Worm (Caenorhabditis elegans) whole organism, L1 larva: ENCODE results near the gene D1005.6.

ENCODE experiments used
- C04F5.9 ChIP-seq: sonication (generic microtip); optimal IDR thresholded peaks from 2 replicates; lab custom pipeline; 2016; ENCODE audit warnings: missing genetic modification characterization, missing compliant biosample characterization
- C16A3.4 ChIP-seq: fragments of 150-350 bp; optimal IDR thresholded peaks from 2 replicates; lab custom pipeline; 2014; ENCODE audit warnings: missing biosample characterization, missing genetic modification characterization
- C34B4.2 ChIP-seq: sonication (generic microtip); optimal IDR thresholded peaks from 2 replicates; lab custom pipeline; 2017; ENCODE audit warnings: mild to moderate bottlenecking, missing genetic modification characterization, missing compliant biosample characterization
- F16B12.6 ChIP-seq: fragments of 150-350 bp; optimal IDR thresholded peaks from 2 replicates; lab custom pipeline; 2014; ENCODE audit warnings: missing biosample characterization, missing genetic modification characterization
- ama-1 ChIP-seq: fragments of 150-350 bp; optimal IDR thresholded peaks from 2 replicates; lab custom pipeline; 2014
- blmp-1 ChIP-seq: fragments of 150-350 bp; optimal IDR thresholded peaks from 2 replicates; lab custom pipeline; 2014; ENCODE audit warnings: missing biosample characterization, missing genetic modification characterization
- ceh-8 ChIP-seq: fragments of 200-800 bp; sonication (Bioruptor generic); optimal IDR thresholded peaks from 2 replicates; lab custom pipeline; 2018; ENCODE audit warnings: mild to moderate bottlenecking, missing genetic modification characterization, moderate library complexity, missing compliant biosample characterization
- ceh-82 ChIP-seq, 3 experiments: fragments of 150-350 bp in 1 of 3; sonication (generic microtip) in 2 of 3; optimal IDR thresholded peaks; 2 replicates each; lab custom pipeline; 2014 to 2017; ENCODE audit warnings: missing biosample characterization in 3 of 3, missing genetic modification characterization in 3 of 3
- ceh-88 ChIP-seq: fragments of 200-800 bp; sonication (Bioruptor generic); IDR thresholded peaks from 2 replicates; pipeline ENCODE4 v1.3.6; 2022; ENCODE audit warnings: missing genetic modification characterization, missing compliant biosample characterization
- ceh-90 ChIP-seq: sonication (generic microtip); optimal IDR thresholded peaks from 2 replicates; lab custom pipeline; 2016; ENCODE audit warnings: missing genetic modification characterization, missing compliant biosample characterization
- ces-1 ChIP-seq: fragments of 150-350 bp; optimal IDR thresholded peaks from 2 replicates; lab custom pipeline; 2014; ENCODE audit warnings: missing biosample characterization, missing genetic modification reagents, missing genetic modification characterization
- dsc-1 ChIP-seq: sonication (generic microtip); optimal IDR thresholded peaks from 2 replicates; lab custom pipeline; 2016; ENCODE audit warnings: mild to moderate bottlenecking, missing genetic modification characterization, missing compliant biosample characterization
- efl-1 ChIP-seq, 4 experiments: fragments of 150-350 bp; optimal IDR thresholded peaks in 3 of 4; peaks in 1 of 4; 1 replicate in 1 of 4; 2 replicates in 3 of 4; lab custom pipeline; 2014; ENCODE audit warnings: missing biosample characterization in 2 of 4, missing genetic modification characterization in 2 of 4, missing genetic modification reagents in 2 of 4
- egl-13 ChIP-seq: sonication (generic microtip); optimal IDR thresholded peaks from 2 replicates; lab custom pipeline; 2016; ENCODE audit warnings: missing genotype, missing genetic modification reagents, missing genetic modification characterization, missing compliant biosample characterization
- egl-27 ChIP-seq, 2 experiments: fragments of 150-350 bp in 1 of 2; sonication (generic microtip); optimal IDR thresholded peaks; 3 replicates each; lab custom pipeline; 2017 to 2018; ENCODE audit warnings: missing biosample characterization in 2 of 2, missing genetic modification characterization in 2 of 2, missing genetic modification reagents in 2 of 2
- fkh-10 ChIP-seq: sonication (generic microtip); optimal IDR thresholded peaks from 2 replicates; lab custom pipeline; 2017; ENCODE audit warnings: missing biosample characterization, missing genetic modification reagents, missing genetic modification characterization
- fkh-4 ChIP-seq: sonication (generic microtip); optimal IDR thresholded peaks from 2 replicates; lab custom pipeline; 2016; ENCODE audit warnings: missing compliant biosample characterization, missing genetic modification characterization, borderline replicate concordance
- fkh-8 ChIP-seq: sonication (generic microtip); optimal IDR thresholded peaks from 2 replicates; lab custom pipeline; 2016; ENCODE audit warnings: mild to moderate bottlenecking, missing genetic modification characterization, missing compliant biosample characterization
- hlh-17 ChIP-seq: fragments of 200-800 bp; sonication (Bioruptor generic); optimal IDR thresholded peaks from 2 replicates; lab custom pipeline; 2018; ENCODE audit warnings: missing genetic modification characterization, mild to moderate bottlenecking, missing compliant biosample characterization, moderate library complexity, borderline replicate concordance
- irx-1 ChIP-seq: sonication (generic microtip); optimal IDR thresholded peaks from 2 replicates; lab custom pipeline; 2016; ENCODE audit warnings: missing genetic modification characterization, missing compliant biosample characterization
- isw-1 ChIP-seq: fragments of 200-800 bp; sonication (Bioruptor generic); IDR thresholded peaks from 2 replicates; pipeline ENCODE4 v1.3.6; 2022; ENCODE audit warnings: missing genetic modification characterization, missing compliant biosample characterization
- jun-1 ChIP-seq: fragments of 150-350 bp; optimal IDR thresholded peaks from 2 replicates; lab custom pipeline; 2014; ENCODE audit warnings: missing biosample characterization, missing genetic modification reagents, missing genetic modification characterization
- lin-15B ChIP-seq: fragments of 150-350 bp; sonication (generic microtip); optimal IDR thresholded peaks from 3 replicates; lab custom pipeline; 2014; ENCODE audit warnings: missing biosample characterization, missing genetic modification characterization
- lin-35 ChIP-seq, 2 experiments: fragments of 150-350 bp; optimal IDR thresholded peaks; 2 replicates each; lab custom pipeline; 2014; ENCODE audit warnings: missing biosample characterization in 2 of 2, missing genetic modification characterization in 2 of 2, missing genetic modification reagents in 2 of 2
- lin-39 ChIP-seq: fragments of 150-350 bp; optimal IDR thresholded peaks from 2 replicates; lab custom pipeline; 2014; ENCODE audit warnings: missing biosample characterization, missing genetic modification reagents, missing genetic modification characterization
- lir-3 ChIP-seq: sonication (generic microtip); optimal IDR thresholded peaks from 2 replicates; lab custom pipeline; 2016; ENCODE audit warnings: mild to moderate bottlenecking, missing genetic modification characterization, moderate library complexity, missing compliant biosample characterization; ENCODE audit not compliant: poor library complexity
- lsy-2 ChIP-seq, 2 experiments: fragments of 150-350 bp; optimal IDR thresholded peaks; 2 replicates each; lab custom pipeline; 2014; ENCODE audit warnings: missing biosample characterization in 2 of 2, missing genetic modification characterization in 2 of 2
- mab-9 ChIP-seq: fragments of 200-800 bp; sonication (Bioruptor generic); IDR thresholded peaks from 2 replicates; pipeline ENCODE4 v1.3.6; 2022; ENCODE audit warnings: missing genetic modification reagents, missing genetic modification characterization, missing compliant biosample characterization
- mef-2 ChIP-seq: fragments of 150-350 bp; optimal IDR thresholded peaks from 2 replicates; lab custom pipeline; 2014; ENCODE audit warnings: missing biosample characterization, missing genetic modification characterization
- nhr-11 ChIP-seq: fragments of 150-350 bp; optimal IDR thresholded peaks from 2 replicates; lab custom pipeline; 2014; ENCODE audit warnings: missing biosample characterization, missing genetic modification characterization
- nhr-19 ChIP-seq: fragments of 200-800 bp; sonication (Bioruptor generic); conservative IDR thresholded peaks from 2 replicates; pipeline ENCODE4 v1.3.6; 2022; ENCODE audit warnings: missing genetic modification characterization, missing compliant biosample characterization
- nhr-20 ChIP-seq: sonication (generic microtip); optimal IDR thresholded peaks from 2 replicates; lab custom pipeline; 2016; ENCODE audit warnings: mild to moderate bottlenecking, missing genetic modification characterization, missing compliant biosample characterization
- nhr-237 ChIP-seq: fragments of 150-350 bp; optimal IDR thresholded peaks from 2 replicates; lab custom pipeline; 2014; ENCODE audit warnings: missing biosample characterization, missing genetic modification characterization
- nhr-47 ChIP-seq: sonication (generic microtip); optimal IDR thresholded peaks from 2 replicates; lab custom pipeline; 2016; ENCODE audit warnings: mild to moderate bottlenecking, missing genetic modification characterization, moderate library complexity, missing compliant biosample characterization
- nhr-76 ChIP-seq: sonication (generic microtip); optimal IDR thresholded peaks from 2 replicates; lab custom pipeline; 2017; ENCODE audit warnings: missing biosample characterization, missing genetic modification characterization
- nhr-77 ChIP-seq: fragments of 150-350 bp; optimal IDR thresholded peaks from 2 replicates; lab custom pipeline; 2014; ENCODE audit warnings: missing biosample characterization, missing genetic modification characterization
- nhr-84 ChIP-seq: sonication (generic microtip); optimal IDR thresholded peaks from 2 replicates; lab custom pipeline; 2017; ENCODE audit warnings: missing biosample characterization, missing genetic modification characterization
- nhr-85 ChIP-seq: sonication (generic microtip); peaks from one replicate; lab custom pipeline; 2016; ENCODE audit warnings: missing genetic modification characterization, inconsistent platforms, missing compliant biosample characterization
- nhr-90 ChIP-seq: sonication (generic microtip); optimal IDR thresholded peaks from 2 replicates; lab custom pipeline; 2016; ENCODE audit warnings: mild to moderate bottlenecking, missing genetic modification characterization, missing compliant biosample characterization; ENCODE audit not compliant: poor library complexity
- pag-3 ChIP-seq: sonication (generic microtip); optimal IDR thresholded peaks from 2 replicates; lab custom pipeline; 2017; ENCODE audit warnings: missing genetic modification characterization, mild to moderate bottlenecking, missing compliant biosample characterization, antibody characterized with exemption, borderline replicate concordance; ENCODE audit not compliant: insufficient read depth
- rnt-1 ChIP-seq: sonication (generic microtip); optimal IDR thresholded peaks from 2 replicates; lab custom pipeline; 2016; ENCODE audit warnings: mild to moderate bottlenecking, missing genetic modification characterization, moderate library complexity, missing compliant biosample characterization
- sox-4 ChIP-seq: sonication (generic microtip); optimal IDR thresholded peaks from 2 replicates; lab custom pipeline; 2016; ENCODE audit warnings: missing genetic modification characterization, missing compliant biosample characterization
- swsn-7 ChIP-seq: sonication (generic microtip); optimal IDR thresholded peaks from 2 replicates; lab custom pipeline; 2016; ENCODE audit warnings: missing genetic modification characterization, missing compliant biosample characterization
- tbx-2 ChIP-seq: sonication (generic microtip); optimal IDR thresholded peaks from 2 replicates; lab custom pipeline; 2016; ENCODE audit warnings: missing genetic modification characterization, missing compliant biosample characterization
- tlp-1 ChIP-seq: fragments of 150-350 bp; optimal IDR thresholded peaks from 2 replicates; lab custom pipeline; 2014; ENCODE audit warnings: missing biosample characterization, missing genetic modification characterization
- unc-130 ChIP-seq: fragments of 150-350 bp; optimal IDR thresholded peaks from 2 replicates; lab custom pipeline; 2017; ENCODE audit warnings: missing biosample characterization, missing genetic modification characterization, inconsistent platforms
- unc-30 ChIP-seq: sonication (generic microtip); optimal IDR thresholded peaks from 2 replicates; lab custom pipeline; 2017; ENCODE audit warnings: missing biosample characterization, missing genetic modification characterization
- unc-62 ChIP-seq: fragments of 150-350 bp; optimal IDR thresholded peaks from 2 replicates; lab custom pipeline; 2014; ENCODE audit warnings: missing biosample characterization, missing genetic modification reagents, missing genetic modification characterization
- unc-98 ChIP-seq: fragments of 200-800 bp; sonication (Bioruptor generic); IDR thresholded peaks from 2 replicates; pipeline ENCODE4 v1.3.6; 2022; ENCODE audit warnings: missing genetic modification characterization, missing compliant biosample characterization
- vab-15 ChIP-seq: sonication (generic microtip); optimal IDR thresholded peaks from 2 replicates; lab custom pipeline; 2017; ENCODE audit warnings: missing genotype, mild to moderate bottlenecking, missing genetic modification characterization, missing compliant biosample characterization
- xbp-1 ChIP-seq: sonication (generic microtip); optimal IDR thresholded peaks from 2 replicates; lab custom pipeline; 2016; ENCODE audit warnings: missing genetic modification characterization, missing compliant biosample characterization
- zag-1 ChIP-seq: fragments of 150-350 bp; optimal IDR thresholded peaks from 2 replicates; lab custom pipeline; 2014; ENCODE audit warnings: missing biosample characterization, missing genetic modification characterization
- ztf-4 ChIP-seq: fragments of 150-350 bp; optimal IDR thresholded peaks from 2 replicates; lab custom pipeline; 2014; ENCODE audit warnings: missing biosample characterization, missing genetic modification characterization

The D1005.6 gene

ce11 chrX:1454385-1454784 lies 10.2 kb downstream of the D1005.6 start (continued):
- no peak for TF ChIP-seq hlh-17
- TF ChIP-seq efl-1 (optimal IDR thresholded peaks at IDR 0.05; lab: Kevin White, UChicago): peak; percentile 64 to 87
- TF ChIP-seq efl-1 (GFP tag; optimal IDR thresholded peaks at IDR 0.05 in 1 of 2; lab: Kevin White, UChicago): peak; percentile 6 to 95
- peak; percentile 90 for TF ChIP-seq xbp-1 (tag; lab: Kevin White, UChicago)
- peak; percentile 66 for TF ChIP-seq blmp-1 (tag; lab: Kevin White, UChicago)
- no peak for TF ChIP-seq unc-130 (tag; lab: Kevin White, UChicago)
- TF ChIP-seq lin-35 (GFP tag; optimal IDR thresholded peaks at IDR 0.05; lab: Kevin White, UChicago): peak; percentile 74 to 83
- peak; percentile 85 for TF ChIP-seq C16A3.4 (tag; lab: Kevin White, UChicago)
- TF ChIP-seq ceh-8: peak; percentile 37
- peak; percentile 77 to 84 for TF ChIP-seq lsy-2 (tag; optimal IDR thresholded peaks at IDR 0.05; lab: Kevin White, UChicago)
- TF ChIP-seq nhr-20: peak; percentile 93
- no peak for TF ChIP-seq ces-1 (GFP tag; lab: Kevin White, UChicago)
- peak; percentile 32 for TF ChIP-seq C04F5.9
- peak; percentile 96 for TF ChIP-seq fkh-8 (tag; lab: Kevin White, UChicago)
- TF ChIP-seq egl-13 (tag; lab: Kevin White, UChicago): peak; percentile 69
- peak; percentile 60 for TF ChIP-seq nhr-11 (tag; lab: Kevin White, UChicago)
- TF ChIP-seq fkh-10 (GFP tag; lab: Kevin White, UChicago): peak; percentile 67
- peak; percentile 90 for TF ChIP-seq nhr-47 (tag; lab: Kevin White, UChicago)
- TF ChIP-seq mef-2 (tag; lab: Kevin White, UChicago): peak; percentile 70
- TF ChIP-seq ama-1: no peak
- TF ChIP-seq fkh-4 (tag; lab: Kevin White, UChicago): no peak
- TF ChIP-seq sox-4: peak; percentile 73
- TF ChIP-seq unc-30: no peak
- peak; percentile 79 for TF ChIP-seq nhr-237
- peak; percentile 67 for TF ChIP-seq nhr-77 (tag; lab: Kevin White, UChicago)
- peak; percentile 64 for TF ChIP-seq irx-1 (tag; lab: Kevin White, UChicago)
- TF ChIP-seq nhr-76 (tag; lab: Kevin White, UChicago): no peak
- TF ChIP-seq mab-9 (GFP tag; lab: Robert Waterston, UW): no peak; the same call in 1 of the 2 replicates
- TF ChIP-seq jun-1 (tag; lab: Kevin White, UChicago): peak; percentile 100
- peak; percentile 87 for TF ChIP-seq swsn-7 (tag; lab: Kevin White, UChicago)
- peak; percentile 78 for TF ChIP-seq rnt-1 (tag; lab: Kevin White, UChicago)
- peak; percentile 17 for TF ChIP-seq zag-1 (tag; lab: Kevin White, UChicago)
- TF ChIP-seq lin-39 (tag; lab: Kevin White, UChicago): peak; percentile 2
- peak; percentile 91 to 94 (median 93) for TF ChIP-seq ceh-82 (tag; optimal IDR thresholded peaks at IDR 0.05; lab: Kevin White, UChicago)
- peak; percentile 76 for TF ChIP-seq ztf-4 (tag; lab: Kevin White, UChicago)
- TF ChIP-seq C34B4.2 (tag; lab: Kevin White, UChicago): no peak
- peak; percentile 84 for TF ChIP-seq nhr-90 (tag; lab: Kevin White, UChicago)
- TF ChIP-seq ceh-90 (tag; lab: Kevin White, UChicago): no peak
- TF ChIP-seq tbx-2 (tag; lab: Kevin White, UChicago): peak; percentile 87
- peak; percentile 81 for TF ChIP-seq isw-1 (GFP tag; lab: Robert Waterston, UW)
- no peak for TF ChIP-seq lin-15B (tag; lab: Kevin White, UChicago)
- no peak for TF ChIP-seq pag-3 (tag; lab: Kevin White, UChicago)
- TF ChIP-seq lir-3 (tag; lab: Kevin White, UChicago): no peak
- TF ChIP-seq vab-15 (tag; lab: Kevin White, UChicago): no peak
- peak; percentile 14; the same call in 1 of the 2 replicates for TF ChIP-seq unc-98 (GFP tag; lab: Robert Waterston, UW)
- TF ChIP-seq nhr-84 (tag; lab: Kevin White, UChicago): no peak
- TF ChIP-seq F16B12.6 (tag; lab: Kevin White, UChicago): peak; percentile 51
- TF ChIP-seq unc-62 (GFP tag; lab: Kevin White, UChicago): no peak
- TF ChIP-seq tlp-1: no peak
- peak; percentile 67 for TF ChIP-seq dsc-1 (tag; lab: Kevin White, UChicago)
- peak; percentile 82 for TF ChIP-seq nhr-19 (GFP tag; lab: Robert Waterston, UW)
- peak; percentile 98 for TF ChIP-seq nhr-85 (tag; lab: Kevin White, UChicago)
- TF ChIP-seq ceh-88 (GFP tag; lab: Robert Waterston, UW): peak; percentile 25; the same call in 1 of the 2 replicates
- peak; percentile 55 to 81 for TF ChIP-seq egl-27 (tag; optimal IDR thresholded peaks at IDR 0.05; lab: Kevin White, UChicago)
